Fruit fly (Drosophila melanogaster): ENCODE results near the gene pasi1.

Gene pasi1

dm6 chr3R:17828653-17829052 is 33.8 kb downstream of the pasi1 start (continued):
- TF ChIP-seq dmrt99B (tag; optimal IDR thresholded peaks at IDR 0.05) = peak; percentile 35
- peak; percentile 82 for TF ChIP-seq fd64A (GFP tag; optimal IDR thresholded peaks at IDR 0.05)
- TF ChIP-seq tna (GFP tag; IDR thresholded peaks at IDR 0.05; ENCODE audit: partially characterized antibody) = no peak
- TF ChIP-seq tx (GFP tag; optimal IDR thresholded peaks at IDR 0.05) = no peak
- no peak for TF ChIP-seq slou (GFP tag; optimal IDR thresholded peaks at IDR 0.05)
- peak; percentile 34 for TF ChIP-seq mirr (GFP tag; optimal IDR thresholded peaks at IDR 0.05)
- peak; percentile 5 for TF ChIP-seq CG6254 (GFP tag; optimal IDR thresholded peaks at IDR 0.05)
- no peak for TF ChIP-seq ab (GFP tag; optimal IDR thresholded peaks at IDR 0.05)
- TF ChIP-seq D (optimal IDR thresholded peaks at IDR 0.05) = no peak
- peak; percentile 25 for TF ChIP-seq D (GFP tag; optimal IDR thresholded peaks at IDR 0.05)
- TF ChIP-seq kah (GFP tag; optimal IDR thresholded peaks at IDR 0.05) = peak; percentile 3
- TF ChIP-seq CG15269 (tag; optimal IDR thresholded peaks at IDR 0.05) = no peak
- TF ChIP-seq pfk (GFP tag; optimal IDR thresholded peaks at IDR 0.05) = no peak
- no peak for TF ChIP-seq Bdp1 (GFP tag; optimal IDR thresholded peaks at IDR 0.05)
- TF ChIP-seq gfzf (GFP tag; optimal IDR thresholded peaks at IDR 0.05) = no peak
- no peak for TF ChIP-seq Lim3 (GFP tag; IDR thresholded peaks at IDR 0.05)
- TF ChIP-seq CG11247 (GFP tag; IDR thresholded peaks at IDR 0.05) = no peak
- no peak for TF ChIP-seq CG9797 (GFP tag; optimal IDR thresholded peaks at IDR 0.05)
- TF ChIP-seq CG10959 (GFP tag; IDR thresholded peaks at IDR 0.05) = no peak
- TF ChIP-seq Aef1 (GFP tag; IDR thresholded peaks at IDR 0.05) = no peak
- TF ChIP-seq CG12155 (GFP tag; optimal IDR thresholded peaks at IDR 0.05) = no peak
- peak; percentile 62 for TF ChIP-seq CG33557 (GFP tag; optimal IDR thresholded peaks at IDR 0.05)
- TF ChIP-seq ac (GFP tag; optimal IDR thresholded peaks at IDR 0.05) = no peak
- TF ChIP-seq sc (optimal IDR thresholded peaks at IDR 0.05) = no peak
- TF ChIP-seq sc (GFP tag; optimal IDR thresholded peaks at IDR 0.05) = peak; percentile 32
- peak; percentile 7 for TF ChIP-seq twi (tag; optimal IDR thresholded peaks at IDR 0.05)
- TF ChIP-seq CG11504 (tag; optimal IDR thresholded peaks at IDR 0.05) = peak; percentile 17
- TF ChIP-seq gcm (GFP tag; optimal IDR thresholded peaks at IDR 0.05) = peak; percentile 28
- TF ChIP-seq E2f1 (GFP tag; IDR thresholded peaks at IDR 0.05) = 0 out of 2 replicates have a peak, but pooled peaks have one; percentile 11
- no peak for TF ChIP-seq Tbp (GFP tag; optimal IDR thresholded peaks at IDR 0.05)
- TF ChIP-seq CG10147 (GFP tag; optimal IDR thresholded peaks at IDR 0.05) = no peak
- no peak for TF ChIP-seq CG32532 (GFP tag; IDR thresholded peaks at IDR 0.05)
- TF ChIP-seq Dek (tag; optimal IDR thresholded peaks at IDR 0.05) = no peak
- 0 out of 3 replicates have a peak, but pooled peaks have one; percentile 15 for TF ChIP-seq CG34422 (GFP tag; IDR thresholded peaks at IDR 0.05)
- TF ChIP-seq CG8281 (tag; optimal IDR thresholded peaks at IDR 0.05) = peak; percentile 73
- peak; percentile 37 for TF ChIP-seq CG14710 (tag; optimal IDR thresholded peaks at IDR 0.05)
- TF ChIP-seq CG10267 (tag; optimal IDR thresholded peaks at IDR 0.05) = no peak
- TF ChIP-seq crp (GFP tag; optimal IDR thresholded peaks at IDR 0.05) = no peak
- TF ChIP-seq Lhr (GFP tag; optimal IDR thresholded peaks at IDR 0.05) = peak; percentile 11
- peak; percentile 33 for TF ChIP-seq CG12769 (tag; optimal IDR thresholded peaks at IDR 0.05)
- peak; percentile 57 for TF ChIP-seq CG10431 (GFP tag; optimal IDR thresholded peaks at IDR 0.05)
- peak; percentile 47 for TF ChIP-seq CG5180 (GFP tag; optimal IDR thresholded peaks at IDR 0.05)
- no peak for TF ChIP-seq CG30020 (tag; optimal IDR thresholded peaks at IDR 0.05)
- no peak for TF ChIP-seq CG16813 (GFP tag; IDR thresholded peaks at IDR 0.05; ENCODE audit: partially characterized antibody)
- TF ChIP-seq cwo (GFP tag; optimal IDR thresholded peaks at IDR 0.05) = no peak
- no peak for TF ChIP-seq CG14441 (GFP tag; IDR thresholded peaks at IDR 0.05)
- no peak for TF ChIP-seq inv (GFP tag; IDR thresholded peaks at IDR 0.05; ENCODE audit: partially characterized antibody)
- TF ChIP-seq zfh2 (GFP tag; optimal IDR thresholded peaks at IDR 0.05) = no peak
- peak; percentile 50 for TF ChIP-seq Xrp1 (GFP tag; IDR thresholded peaks at IDR 0.05)
- no peak for TF ChIP-seq corto (GFP tag; optimal IDR thresholded peaks at IDR 0.05)
- peak; percentile 49 for TF ChIP-seq CG2678 (tag; optimal IDR thresholded peaks at IDR 0.05)

Data from whole organism, embryonic.